Worm (Caenorhabditis elegans) whole organism, mixed stage, embryonic: ENCODE results near the gene nhr-190.

Source experiments
- bed-3 ChIP-seq: fragments of 200-800 bp; sonication (Bioruptor generic); optimal IDR thresholded peaks from 3 replicates; lab custom pipeline; 2018; ENCODE audit warnings: mild to moderate bottlenecking, missing genetic modification characterization, moderate library complexity, missing compliant biosample characterization
- ceh-43 ChIP-seq: fragments of 200-800 bp; sonication (Bioruptor generic); optimal IDR thresholded peaks from 2 replicates; lab custom pipeline; 2018; ENCODE audit warnings: mild to moderate bottlenecking, missing genetic modification characterization, moderate library complexity, missing compliant biosample characterization
- drap-1 ChIP-seq: fragments of 200-800 bp; sonication (Bioruptor generic); optimal IDR thresholded peaks from 3 replicates; lab custom pipeline; 2018; ENCODE audit warnings: mild to moderate bottlenecking, missing genetic modification characterization, missing compliant biosample characterization
- elt-1 ChIP-seq: sonication (generic microtip); optimal IDR thresholded peaks from 2 replicates; lab custom pipeline; 2017; ENCODE audit warnings: missing genetic modification characterization, mild to moderate bottlenecking, missing compliant biosample characterization, antibody characterized with exemption, moderate library complexity, borderline replicate concordance; ENCODE audit not compliant: insufficient read depth
- lsy-2 ChIP-seq: fragments of 150-350 bp; optimal IDR thresholded peaks from 2 replicates; lab custom pipeline; 2014; ENCODE audit warnings: missing biosample characterization, missing genetic modification characterization
- mep-1 ChIP-seq: fragments of 150-350 bp; optimal IDR thresholded peaks from 2 replicates; lab custom pipeline; 2017; ENCODE audit warnings: missing biosample characterization, missing genetic modification reagents, missing genetic modification characterization, inconsistent platforms
- nhr-237 ChIP-seq: fragments of 150-350 bp; optimal IDR thresholded peaks from 2 replicates; lab custom pipeline; 2014; ENCODE audit warnings: missing biosample characterization, missing genetic modification characterization
- nhr-28 ChIP-seq: fragments of 150-350 bp; optimal IDR thresholded peaks from 2 replicates; lab custom pipeline; 2014; ENCODE audit warnings: missing biosample characterization, missing genetic modification characterization
- nhr-76 ChIP-seq: sonication (generic microtip); optimal IDR thresholded peaks from 2 replicates; lab custom pipeline; 2017; ENCODE audit warnings: missing biosample characterization, missing genetic modification characterization
- sem-2 ChIP-seq: fragments of 200-800 bp; sonication (Bioruptor generic); optimal IDR thresholded peaks from 2 replicates; lab custom pipeline; 2018; ENCODE audit warnings: mild to moderate bottlenecking, missing genetic modification characterization, missing compliant biosample characterization
- snpc-4 ChIP-seq: fragments of 150-350 bp; optimal IDR thresholded peaks from 2 replicates; lab custom pipeline; 2014; ENCODE audit warnings: missing biosample characterization, missing genetic modification characterization
- unc-62 ChIP-seq: fragments of 150-350 bp; optimal IDR thresholded peaks from 2 replicates; lab custom pipeline; 2014; ENCODE audit warnings: missing biosample characterization, missing genetic modification reagents, missing genetic modification characterization
- ztf-11 ChIP-seq: fragments of 150-350 bp; optimal IDR thresholded peaks from 2 replicates; lab custom pipeline; 2014; ENCODE audit warnings: missing biosample characterization, missing genetic modification characterization

- TF ChIP-seq nhr-28 (tag; lab: Kevin White, UChicago) (no peak), elt-1 (tag; lab: Kevin White, UChicago) (no peak), snpc-4 (tag; lab: Kevin White, UChicago) (no peak), drap-1 (GFP tag; lab: Kevin White, UChicago) (no peak), bed-3 (GFP tag; lab: Kevin White, UChicago) (no peak), unc-62 (GFP tag; lab: Kevin White, UChicago) (no peak), lsy-2 (tag; lab: Kevin White, UChicago) (no peak), nhr-76 (tag; lab: Kevin White, UChicago) (no peak), ceh-43 (GFP tag; lab: Kevin White, UChicago) (no peak), nhr-237 (tag; lab: Kevin White, UChicago) (no peak), ztf-11 (tag; lab: Kevin White, UChicago) (no peak), mep-1 (tag; lab: Kevin White, UChicago) (no peak), sem-2 (no peak)
Measured at ce11 chrV:635630-636029, 7.1 kb downstream of the nhr-190 start.
